Fruit fly (Drosophila melanogaster) whole organism, embryonic: Measurements from ENCODE around the gene CG43248.

Experiments used
- BEAF-32 ChIP-seq: fragments of 200-800 bp; sonication (Bioruptor generic); optimal IDR thresholded peaks from 3 replicates; lab custom pipeline; 2017; ENCODE audit warnings: missing biosample characterization, missing genetic modification characterization, mild to moderate bottlenecking, moderate library complexity, missing genetic modification reagents
- CG1024 ChIP-seq: fragments of 200-800 bp; sonication (Bioruptor generic); IDR thresholded peaks from 2 replicates; pipeline ENCODE4 v1.3.6; 2022; ENCODE audit warnings: missing biosample characterization, missing genetic modification characterization
- CG15073 ChIP-seq: fragments of 200-800 bp; sonication (Bioruptor generic); optimal IDR thresholded peaks from 2 replicates; lab custom pipeline; 2016; ENCODE audit warnings: missing biosample characterization, missing genetic modification characterization
- CG16813 ChIP-seq: fragments of 200-800 bp; sonication (Bioruptor generic); IDR thresholded peaks from 3 replicates; pipeline ENCODE4 v1.3.6; 2022; ENCODE audit warnings: missing biosample characterization, missing genetic modification characterization; ENCODE audit not compliant: partially characterized antibody
- CG18764 ChIP-seq: fragments of 200-800 bp; sonication (Bioruptor generic); optimal IDR thresholded peaks from 3 replicates; lab custom pipeline; 2016; ENCODE audit warnings: missing biosample characterization, missing genetic modification characterization
- CG31388 ChIP-seq: fragments of 200-800 bp; sonication (Bioruptor generic); optimal IDR thresholded peaks from 2 replicates; lab custom pipeline; 2016; ENCODE audit warnings: missing biosample characterization, missing genetic modification characterization
- CG32772 ChIP-seq: fragments of 200-800 bp; sonication (Bioruptor generic); IDR thresholded peaks from 2 replicates; pipeline ENCODE4 v1.3.6; 2022; ENCODE audit warnings: missing biosample characterization, missing genetic modification characterization
- CG3281 ChIP-seq: fragments of 200-800 bp; sonication (Bioruptor generic); optimal IDR thresholded peaks from 3 replicates; lab custom pipeline; 2017; ENCODE audit warnings: missing biosample characterization, mild to moderate bottlenecking, missing genetic modification characterization
- CG33213 ChIP-seq: fragments of 200-800 bp; sonication (Bioruptor generic); optimal IDR thresholded peaks from 3 replicates; lab custom pipeline; 2016; ENCODE audit warnings: missing biosample characterization, missing genetic modification characterization
- CG34224 ChIP-seq: fragments of 200-800 bp; sonication (Bioruptor generic); IDR thresholded peaks from 3 replicates; pipeline ENCODE4 v1.3.6; 2022; ENCODE audit warnings: missing biosample characterization, missing genetic modification characterization; ENCODE audit not compliant: partially characterized antibody
- CG5953 ChIP-seq: fragments of 200-800 bp; sonication (Bioruptor generic); IDR thresholded peaks from 2 replicates; pipeline ENCODE4 v1.3.6; 2022; ENCODE audit warnings: missing biosample characterization, missing genetic modification characterization
- CG6791 ChIP-seq: fragments of 200-800 bp; sonication (Bioruptor generic); IDR thresholded peaks from 3 replicates; pipeline ENCODE4 v1.3.6; 2022; ENCODE audit warnings: missing biosample characterization, missing genetic modification characterization; ENCODE audit not compliant: partially characterized antibody
- CHES-1-like ChIP-seq: fragments of 200-800 bp; sonication (Bioruptor generic); optimal IDR thresholded peaks from 2 replicates; lab custom pipeline; 2016; ENCODE audit warnings: missing biosample characterization, missing genetic modification characterization
- CkIIα-i1 ChIP-seq: fragments of 200-800 bp; sonication (Bioruptor generic); IDR thresholded peaks from 2 replicates; pipeline ENCODE4 v1.3.6; 2022; ENCODE audit warnings: missing biosample characterization, missing genetic modification characterization
- CrebB ChIP-seq: fragments of 200-800 bp; sonication (Bioruptor generic); optimal IDR thresholded peaks from 3 replicates; lab custom pipeline; 2018; ENCODE audit warnings: missing biosample characterization, mild to moderate bottlenecking, missing genetic modification characterization
- Dad ChIP-seq: fragments of 200-800 bp; sonication (Bioruptor generic); optimal IDR thresholded peaks from 3 replicates; lab custom pipeline; 2016; ENCODE audit warnings: missing biosample characterization, missing genetic modification characterization
- Dll ChIP-seq: fragments of 200-800 bp; sonication (Bioruptor generic); IDR thresholded peaks from 4 replicates; pipeline ENCODE4 v1.3.6; 2022; ENCODE audit warnings: missing biosample characterization, missing genetic modification characterization; ENCODE audit not compliant: partially characterized antibody
- Dp ChIP-seq: fragments of 200-800 bp; sonication (Bioruptor generic); optimal IDR thresholded peaks from 2 replicates; lab custom pipeline; 2018; ENCODE audit warnings: missing biosample characterization, mild to moderate bottlenecking, missing genetic modification characterization, moderate library complexity
- Dref ChIP-seq: fragments of 200-800 bp; sonication (Bioruptor generic); IDR thresholded peaks from 2 replicates; pipeline ENCODE4 v1.3.6; 2022; ENCODE audit warnings: missing biosample characterization, missing genetic modification characterization
- Eip74EF ChIP-seq, 2 experiments: fragments of 200-800 bp in 1 of 2; fragments of >200 bp in 1 of 2; sonication (Bioruptor generic) in 1 of 2; optimal IDR thresholded peaks; 2 replicates each; lab custom pipeline; 2017 to 2019; ENCODE audit warnings: missing biosample characterization in 2 of 2, missing genetic modification characterization in 2 of 2, mild to moderate bottlenecking in 1 of 2, moderate library complexity in 1 of 2
- Ets97D ChIP-seq: fragments of 200-800 bp; sonication (Bioruptor generic); optimal IDR thresholded peaks from 3 replicates; lab custom pipeline; 2016; ENCODE audit warnings: missing biosample characterization, missing genetic modification characterization
- Gsc ChIP-seq: fragments of 200-800 bp; sonication (Bioruptor generic); IDR thresholded peaks from 2 replicates; pipeline ENCODE4 v1.3.6; 2022; ENCODE audit warnings: missing biosample characterization, missing genetic modification characterization
- HLH3B ChIP-seq: fragments of 200-800 bp; sonication (Bioruptor generic); IDR thresholded peaks from 2 replicates; pipeline ENCODE4 v1.3.6; 2022; ENCODE audit warnings: missing biosample characterization, missing genetic modification characterization
- Hr3 ChIP-seq: fragments of 200-800 bp; sonication (Bioruptor generic); optimal IDR thresholded peaks from 3 replicates; lab custom pipeline; 2016; ENCODE audit warnings: missing biosample characterization, missing genetic modification characterization
- Lhr ChIP-seq: fragments of 200-800 bp; sonication (Bioruptor generic); optimal IDR thresholded peaks from 3 replicates; lab custom pipeline; 2017; ENCODE audit warnings: mild to moderate bottlenecking, missing biosample characterization, missing genetic modification reagents, missing genetic modification characterization
- MESR4 ChIP-seq: fragments of 200-800 bp; sonication (Bioruptor generic); optimal IDR thresholded peaks from 2 replicates; lab custom pipeline; 2018; ENCODE audit warnings: missing biosample characterization, mild to moderate bottlenecking, missing genetic modification characterization, moderate library complexity
- Nf-YB ChIP-seq: fragments of 200-800 bp; sonication (Bioruptor generic); optimal IDR thresholded peaks from 3 replicates; lab custom pipeline; 2019; ENCODE audit warnings: missing biosample characterization, mild to moderate bottlenecking, missing genetic modification characterization, moderate library complexity
- Ptx1 ChIP-seq: fragments of 200-800 bp; sonication (Bioruptor generic); IDR thresholded peaks from 2 replicates; pipeline ENCODE4 v1.3.6; 2022; ENCODE audit warnings: missing biosample characterization, missing genetic modification characterization
- Ravus ChIP-seq: fragments of 200-800 bp; sonication (Bioruptor generic); IDR thresholded peaks from 2 replicates; pipeline ENCODE4 v1.3.6; 2022; ENCODE audit warnings: missing biosample characterization, missing genetic modification characterization
- Side ChIP-seq: fragments of 200-800 bp; sonication (Bioruptor generic); optimal IDR thresholded peaks from 2 replicates; lab custom pipeline; 2016; ENCODE audit warnings: missing biosample characterization, missing genetic modification characterization
- Sin3A ChIP-seq: fragments of >200 bp; optimal IDR thresholded peaks from 2 replicates; lab custom pipeline; 2018
- ab ChIP-seq: fragments of 200-800 bp; sonication (Bioruptor generic); optimal IDR thresholded peaks from 2 replicates; lab custom pipeline; 2016; ENCODE audit warnings: missing biosample characterization, missing genetic modification characterization
- ase ChIP-seq: fragments of 200-800 bp; sonication (Bioruptor generic); IDR thresholded peaks from 3 replicates; pipeline ENCODE4 v1.3.6; 2022; ENCODE audit warnings: missing biosample characterization, missing genetic modification characterization
- bbx ChIP-seq: fragments of 200-800 bp; sonication (Bioruptor generic); IDR thresholded peaks from 2 replicates; pipeline ENCODE4 v1.3.6; 2022; ENCODE audit warnings: missing biosample characterization, missing genetic modification characterization; ENCODE audit not compliant: partially characterized antibody
- bowl ChIP-seq: fragments of 200-800 bp; sonication (Bioruptor generic); IDR thresholded peaks from 2 replicates; pipeline ENCODE4 v1.3.6; 2022; ENCODE audit warnings: missing biosample characterization, missing genetic modification characterization
- caup ChIP-seq: fragments of 200-800 bp; sonication (Bioruptor generic); optimal IDR thresholded peaks from 3 replicates; lab custom pipeline; 2017; ENCODE audit warnings: missing biosample characterization, mild to moderate bottlenecking, missing genetic modification characterization, moderate library complexity; ENCODE audit not compliant: severe bottlenecking
- cg ChIP-seq: fragments of 200-800 bp; sonication (Bioruptor generic); optimal IDR thresholded peaks from 3 replicates; lab custom pipeline; 2019; ENCODE audit warnings: missing biosample characterization, mild to moderate bottlenecking, missing genetic modification characterization, moderate library complexity
- dm ChIP-seq: fragments of 200-800 bp; sonication (Bioruptor generic); optimal IDR thresholded peaks from 3 replicates; lab custom pipeline; 2016; ENCODE audit warnings: missing biosample characterization, missing genetic modification characterization
- esg ChIP-seq: fragments of 200-800 bp; sonication (Bioruptor generic); conservative IDR thresholded peaks from 2 replicates; pipeline ENCODE4 v1.3.6; 2022; ENCODE audit warnings: missing biosample characterization, missing genetic modification characterization
- gro ChIP-seq: fragments of 200-800 bp; sonication (Bioruptor generic); optimal IDR thresholded peaks from 2 replicates; lab custom pipeline; 2016; ENCODE audit warnings: missing biosample characterization, missing genetic modification characterization
- hbn ChIP-seq: fragments of 200-800 bp; sonication (Bioruptor generic); IDR thresholded peaks from 2 replicates; pipeline ENCODE4 v1.3.6; 2022; ENCODE audit warnings: missing biosample characterization, missing genetic modification characterization; ENCODE audit not compliant: partially characterized antibody
- jigr1 ChIP-seq: fragments of 200-800 bp; sonication (Bioruptor generic); IDR thresholded peaks from 3 replicates; pipeline ENCODE4 v1.3.6; 2022; ENCODE audit warnings: missing biosample characterization, missing genetic modification characterization
- jing ChIP-seq: fragments of 200-800 bp; sonication (Bioruptor generic); optimal IDR thresholded peaks from 2 replicates; lab custom pipeline; 2018; ENCODE audit warnings: missing biosample characterization, mild to moderate bottlenecking, missing genetic modification characterization
- kay ChIP-seq: fragments of 200-800 bp; sonication (Bioruptor generic); optimal IDR thresholded peaks from 2 replicates; lab custom pipeline; 2016; ENCODE audit warnings: missing biosample characterization, missing genetic modification characterization
- klu ChIP-seq: fragments of 200-800 bp; sonication (Bioruptor generic); IDR thresholded peaks from 2 replicates; pipeline ENCODE4 v1.3.6; 2022; ENCODE audit warnings: missing biosample characterization, missing genetic modification characterization
- lov ChIP-seq, 2 experiments: fragments of 200-800 bp in 1 of 2; fragments of >200 bp in 1 of 2; sonication (Bioruptor generic) in 1 of 2; IDR thresholded peaks in 1 of 2; optimal IDR thresholded peaks in 1 of 2; 2 replicates in 1 of 2; 3 replicates in 1 of 2; pipeline versions ENCODE4 v1.3.6 to Lab custom; 2017 to 2022; ENCODE audit warnings: missing biosample characterization in 1 of 2, missing genetic modification characterization in 1 of 2
- mirr ChIP-seq: fragments of 200-800 bp; sonication (Bioruptor generic); optimal IDR thresholded peaks from 3 replicates; lab custom pipeline; 2018; ENCODE audit warnings: missing biosample characterization, mild to moderate bottlenecking, missing genetic modification characterization
- nerfin-2 ChIP-seq: fragments of 200-800 bp; sonication (Bioruptor generic); IDR thresholded peaks from 2 replicates; pipeline ENCODE4 v1.3.6; 2022; ENCODE audit warnings: missing biosample characterization, missing genetic modification characterization; ENCODE audit not compliant: partially characterized antibody
- pzg ChIP-seq: fragments of 200-800 bp; sonication (Bioruptor generic); optimal IDR thresholded peaks from 3 replicates; lab custom pipeline; 2018; ENCODE audit warnings: missing biosample characterization, mild to moderate bottlenecking, missing genetic modification characterization, moderate library complexity
- shn ChIP-seq: fragments of 200-800 bp; sonication (Bioruptor generic); optimal IDR thresholded peaks from 3 replicates; lab custom pipeline; 2016; ENCODE audit warnings: missing biosample characterization, missing genetic modification characterization

The CG43248 gene

dm6 chr3L:15498745-15499144, 32.5 kb downstream of the CG43248 start, which contains the start of gene CG7275:
TSS of gene CG7275 (plus strand) at chr3L:15498959.
- TF ChIP-seq Ets97D (GFP tag; lab: Kevin White, UChicago) (peak; percentile 75), shn (no peak), MESR4 (GFP tag; lab: Kevin White, UChicago) (peak; percentile 54), Dll (GFP tag; lab: Robert Waterston, UW) (peak; percentile 44; the same call in 1 of the 4 replicates), Lhr (GFP tag; lab: Kevin White, UChicago) (peak; percentile 42), caup (GFP tag; lab: Kevin White, UChicago) (peak; percentile 39), CkIIα-i1 (no peak), ase (GFP tag; lab: Robert Waterston, UW) (no peak), CG16813 (GFP tag; lab: Robert Waterston, UW) (peak; percentile 37; the same call in 2 of the 3 replicates), mirr (GFP tag; lab: Kevin White, UChicago) (peak; percentile 34), gro (GFP tag; lab: Kevin White, UChicago) (peak; percentile 17), cg (no peak), CG32772 (GFP tag; lab: Robert Waterston, UW) (no peak), HLH3B (GFP tag; lab: Robert Waterston, UW) (no peak), jigr1 (no peak), jing (no peak), CG5953 (GFP tag; lab: Robert Waterston, UW) (no peak), Dp (GFP tag; lab: Kevin White, UChicago) (peak; percentile 98), nerfin-2 (GFP tag; lab: Robert Waterston, UW) (peak; percentile 23; the same call in 1 of the 2 replicates), CG34224 (GFP tag; lab: Robert Waterston, UW) (peak; percentile 54), Ptx1 (GFP tag; lab: Robert Waterston, UW) (no peak), klu (GFP tag; lab: Robert Waterston, UW) (no peak), CG18764 (GFP tag; lab: Kevin White, UChicago) (no peak), Sin3A (peak; percentile 52), bowl (GFP tag; lab: Robert Waterston, UW) (no peak), CG1024 (GFP tag; lab: Robert Waterston, UW) (no peak), dm (GFP tag; lab: Kevin White, UChicago) (peak; percentile 95), Hr3 (GFP tag; lab: Kevin White, UChicago) (no peak), Dref (GFP tag; lab: Robert Waterston, UW) (peak; percentile 43; the same call in 1 of the 2 replicates), Side (GFP tag; lab: Kevin White, UChicago) (no peak), bbx (GFP tag; lab: Robert Waterston, UW) (peak; percentile 52; the same call in 1 of the 2 replicates), lov (optimal IDR thresholded peaks at IDR 0.05; lab: Kevin White, UChicago) (no peak), lov (GFP tag; IDR thresholded peaks at IDR 0.05; lab: Robert Waterston, UW) (no peak), CHES-1-like (GFP tag; lab: Kevin White, UChicago) (peak; percentile 9), Gsc (GFP tag; lab: Robert Waterston, UW) (no peak), ab (GFP tag; lab: Kevin White, UChicago) (no peak), CG3281 (GFP tag; lab: Kevin White, UChicago) (peak; percentile 28), CG15073 (GFP tag; lab: Kevin White, UChicago) (no peak), CG6791 (GFP tag; lab: Robert Waterston, UW) (peak; percentile 57; the same call in 1 of the 3 replicates), CG33213 (GFP tag; lab: Kevin White, UChicago) (peak; percentile 15), Nf-YB (GFP tag; lab: Kevin White, UChicago) (no peak), kay (GFP tag; lab: Kevin White, UChicago) (no peak), esg (GFP tag; lab: Robert Waterston, UW) (no peak), Eip74EF (GFP tag; optimal IDR thresholded peaks at IDR 0.05; lab: Kevin White, UChicago) (no peak), Dad (GFP tag; lab: Kevin White, UChicago) (no peak), CrebB (peak; percentile 12), hbn (GFP tag; lab: Robert Waterston, UW) (peak; percentile 30; the same call in 1 of the 2 replicates), Ravus (no peak), CG31388 (GFP tag; lab: Kevin White, UChicago) (no peak), pzg (GFP tag; lab: Kevin White, UChicago) (peak; percentile 92), BEAF-32 (GFP tag; lab: Kevin White, UChicago) (peak; percentile 55)
